Worm (Caenorhabditis elegans) whole organism, early embryonic: ENCODE results near the gene C07G3.10.

Experiments
- ceh-36 ChIP-seq: sonication (generic microtip); optimal IDR thresholded peaks from 2 replicates; lab custom pipeline; 2016; ENCODE audit warnings: missing genetic modification characterization, inconsistent platforms, missing compliant biosample characterization
- scrt-1 ChIP-seq: fragments of 200-800 bp; sonication (Bioruptor generic); IDR thresholded peaks from 2 replicates; pipeline ENCODE4 v1.3.6; 2022; ENCODE audit warnings: missing genetic modification characterization, missing compliant biosample characterization
- tra-4 ChIP-seq: sonication (generic microtip); optimal IDR thresholded peaks from 2 replicates; lab custom pipeline; 2017; ENCODE audit warnings: missing genetic modification characterization, missing compliant biosample characterization

DNA sequence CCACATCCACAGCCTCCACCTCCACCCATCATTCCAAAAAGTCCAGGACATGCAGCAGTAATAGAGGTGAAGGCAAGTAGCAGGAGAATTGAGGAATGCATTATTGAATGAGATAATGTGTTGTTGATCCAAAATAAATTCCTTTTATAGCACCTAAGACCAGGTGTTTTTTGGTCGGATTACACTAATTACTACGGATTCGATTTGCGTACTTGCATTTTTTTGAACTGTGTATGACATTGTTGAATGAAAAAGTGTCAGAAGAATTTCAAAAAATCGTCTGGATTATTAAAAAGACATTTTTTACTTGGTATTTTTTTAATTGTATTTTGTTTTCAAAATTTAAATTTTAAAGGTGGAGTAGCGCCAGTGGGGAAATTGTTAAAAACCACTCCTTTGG lies 49.7 kb downstream of the C07G3.10 start, which contains the start of gene grl-28:
- TF ChIP-seq ceh-36 (tag; lab: Kevin White, UChicago) (no peak), scrt-1 (GFP tag; lab: Robert Waterston, UW) (no peak), tra-4 (tag; lab: Kevin White, UChicago) (no peak)
